Fruit fly (Drosophila melanogaster): Measurements from ENCODE around the gene RpL27.

RpL27 gene

dm6 chr3R:25652066-25652720 lies 32.7 kb downstream of the RpL27 start (continued):
- TF ChIP-seq pb (GFP tag; optimal IDR thresholded peaks at IDR 0.05) (peak; percentile 5), CG10366 (GFP tag; IDR thresholded peaks at IDR 0.05) (no peak), Deaf1 (tag; optimal IDR thresholded peaks at IDR 0.05) (no peak), gsb-n (tag; optimal IDR thresholded peaks at IDR 0.05) (no peak), chinmo (GFP tag; IDR thresholded peaks at IDR 0.05; ENCODE audit: partially characterized antibody) (peak; percentile 82; the same call in 3 of the 4 replicates), jing (GFP tag; optimal IDR thresholded peaks at IDR 0.05) (no peak), vfl (GFP tag; optimal IDR thresholded peaks at IDR 0.05) (no peak), CG6654 (GFP tag; optimal IDR thresholded peaks at IDR 0.05) (no peak), CG8089 (GFP tag; optimal IDR thresholded peaks at IDR 0.05) (no peak), Tbp (GFP tag; optimal IDR thresholded peaks at IDR 0.05) (no peak), CG4360 (GFP tag; IDR thresholded peaks at IDR 0.05) (no peak), sna (GFP tag; IDR thresholded peaks at IDR 0.05; ENCODE audit: partially characterized antibody) (no peak), vvl (GFP tag; IDR thresholded peaks at IDR 0.05) (peak; percentile 7; the same call in 1 of the 2 replicates), CG13894 (tag; optimal IDR thresholded peaks at IDR 0.05) (peak; percentile 74), CG2120 (GFP tag; optimal IDR thresholded peaks at IDR 0.05) (no peak), ap (GFP tag; IDR thresholded peaks at IDR 0.05) (no peak), gce (GFP tag; IDR thresholded peaks at IDR 0.05) (no peak), Fer1 (GFP tag; optimal IDR thresholded peaks at IDR 0.05) (peak; percentile 40), CTCF (GFP tag; optimal IDR thresholded peaks at IDR 0.05) (peak; percentile 71), bowl (GFP tag; IDR thresholded peaks at IDR 0.05) (no peak), CG3281 (GFP tag; optimal IDR thresholded peaks at IDR 0.05) (no peak), Rfx (GFP tag; IDR thresholded peaks at IDR 0.05) (peak; percentile 22; the same call in 1 of the 2 replicates), zen2 (GFP tag; IDR thresholded peaks at IDR 0.05; ENCODE audit: partially characterized antibody) (no peak), CG1792 (GFP tag; optimal IDR thresholded peaks at IDR 0.05) (no peak), sug (tag; optimal IDR thresholded peaks at IDR 0.05) (peak; percentile 6), pros (GFP tag; optimal IDR thresholded peaks at IDR 0.05) (peak; percentile 12), chn (GFP tag; optimal IDR thresholded peaks at IDR 0.05) (no peak), vnd (GFP tag; IDR thresholded peaks at IDR 0.05; ENCODE audit: partially characterized antibody) (no peak), disco-r (GFP tag; optimal IDR thresholded peaks at IDR 0.05) (no peak), CG8924 (tag; optimal IDR thresholded peaks at IDR 0.05) (no peak), ERR (GFP tag; optimal IDR thresholded peaks at IDR 0.05) (peak; percentile 25), CG14014 (GFP tag; IDR thresholded peaks at IDR 0.05) (peak; percentile 34; the same call in 1 of the 2 replicates), dimm (GFP tag; IDR thresholded peaks at IDR 0.05) (no peak), tna (GFP tag; IDR thresholded peaks at IDR 0.05; ENCODE audit: partially characterized antibody) (0 out of 2 replicates have a peak, but pooled peaks have one; percentile 17), CG9437 (GFP tag; optimal IDR thresholded peaks at IDR 0.05) (peak; percentile 77), CG15269 (tag; optimal IDR thresholded peaks at IDR 0.05) (peak; percentile 18), Abd-B (GFP tag; optimal IDR thresholded peaks at IDR 0.05) (peak; percentile 61), Adf1 (GFP tag; IDR thresholded peaks at IDR 0.05) (peak; percentile 35; the same call in 1 of the 2 replicates), oc (tag; optimal IDR thresholded peaks at IDR 0.05) (peak; percentile 71), odd (GFP tag; optimal IDR thresholded peaks at IDR 0.05) (no peak), ranshi (GFP tag; IDR thresholded peaks at IDR 0.05) (no peak), HmgZ (tag; optimal IDR thresholded peaks at IDR 0.05) (peak; percentile 68), Six4 (GFP tag; optimal IDR thresholded peaks at IDR 0.05) (no peak), grau (tag; optimal IDR thresholded peaks at IDR 0.05) (peak; percentile 4), gfzf (GFP tag; optimal IDR thresholded peaks at IDR 0.05) (peak; percentile 30), Side (GFP tag; optimal IDR thresholded peaks at IDR 0.05) (no peak), CG11696 (GFP tag; IDR thresholded peaks at IDR 0.05) (no peak), Atf-2 (GFP tag; optimal IDR thresholded peaks at IDR 0.05) (no peak), Ets97D (GFP tag; optimal IDR thresholded peaks at IDR 0.05) (no peak), croc (GFP tag; conservative IDR thresholded peaks at IDR 0.05) (no peak), Med (GFP tag) (peak; percentile 81)

Measured in whole organism, embryonic.